Worm (Caenorhabditis elegans): ENCODE data around the gene C40H1.8.

Gene C40H1.8

ce11 chrIII:9326528-9326927, 12.0 kb downstream of the C40H1.8 start:
- TF ChIP-seq mec-3 (tag; optimal IDR thresholded peaks at IDR 0.05; ENCODE audit: borderline replicate concordance) (no peak), elt-2 (tag; optimal IDR thresholded peaks at IDR 0.05) (peak; percentile 85)

- no peak for TF ChIP-seq sox-4 (tag; optimal IDR thresholded peaks at IDR 0.05)
- TF ChIP-seq sox-2 (GFP tag; IDR thresholded peaks at IDR 0.05): no peak
- no peak for TF ChIP-seq hlh-15 (tag; optimal IDR thresholded peaks at IDR 0.05)
- no peak for TF ChIP-seq ceh-31 (tag; optimal IDR thresholded peaks at IDR 0.05)
- no peak for TF ChIP-seq K02D7.2 (tag; optimal IDR thresholded peaks at IDR 0.05)
- TF ChIP-seq unc-42 (tag; optimal IDR thresholded peaks at IDR 0.05): no peak
- no peak for TF ChIP-seq pqm-1 (tag; optimal IDR thresholded peaks at IDR 0.05)
- no peak for TF ChIP-seq tbx-2 (tag; optimal IDR thresholded peaks at IDR 0.05)
- no peak for TF ChIP-seq elt-4 (tag; optimal IDR thresholded peaks at IDR 0.05)
- TF ChIP-seq ets-4 (tag; optimal IDR thresholded peaks at IDR 0.05): no peak
- no peak for TF ChIP-seq syd-9 (tag; optimal IDR thresholded peaks at IDR 0.05)
- no peak for TF ChIP-seq elt-2 (tag; optimal IDR thresholded peaks at IDR 0.05)
- no peak for TF ChIP-seq lin-11 (tag; optimal IDR thresholded peaks at IDR 0.05)
- TF ChIP-seq ceh-45 (GFP tag; IDR thresholded peaks at IDR 0.05): no peak
- no peak for TF ChIP-seq ceh-2 (tag; optimal IDR thresholded peaks at IDR 0.05)
- TF ChIP-seq ama-1 (optimal IDR thresholded peaks at IDR 0.05): no peak
- no peak for TF ChIP-seq hlh-13 (GFP tag; optimal IDR thresholded peaks at IDR 0.05)
- no peak for TF ChIP-seq hlh-8 (tag; optimal IDR thresholded peaks at IDR 0.05)
- no peak for TF ChIP-seq ceh-48 (tag; optimal IDR thresholded peaks at IDR 0.05)
These were observed 13.4 kb downstream of the C40H1.8 start for ce11 chrIII:9327910-9328309.

ce11 chrIII:9328732-9329131, 14.2 kb downstream of the C40H1.8 start:
- TF ChIP-seq ceh-45 (GFP tag; IDR thresholded peaks at IDR 0.05) (no peak), ama-1 (optimal IDR thresholded peaks at IDR 0.05) (no peak), ceh-24 (tag; optimal IDR thresholded peaks at IDR 0.05) (no peak), unc-55 (GFP tag; optimal IDR thresholded peaks at IDR 0.05) (peak; percentile 96), ceh-34 (tag; optimal IDR thresholded peaks at IDR 0.05) (no peak), nhr-232 (tag; optimal IDR thresholded peaks at IDR 0.05) (no peak), ceh-19 (GFP tag; optimal IDR thresholded peaks at IDR 0.05) (no peak), ceh-18 (tag; optimal IDR thresholded peaks at IDR 0.05) (peak; percentile 23), pha-2 (tag; optimal IDR thresholded peaks at IDR 0.05) (no peak), mec-3 (tag; optimal IDR thresholded peaks at IDR 0.05; ENCODE audit: borderline replicate concordance) (no peak), npax-4 (tag; optimal IDR thresholded peaks at IDR 0.05) (no peak)

ce11 chrIII:9329266-9329665, 14.7 kb downstream of the C40H1.8 start, which contains the start of gene C40H1.3:
Gene C40H1.3, minus strand, starts transcription at chrIII:9329366.
- TF ChIP-seq fkh-10 (GFP tag; optimal IDR thresholded peaks at IDR 0.05): no peak
- no peak for TF ChIP-seq Y22D7AL.16 (tag; optimal IDR thresholded peaks at IDR 0.05)
- TF ChIP-seq tbx-2 (tag; optimal IDR thresholded peaks at IDR 0.05): no peak
- no peak for TF ChIP-seq odd-2 (tag; optimal IDR thresholded peaks at IDR 0.05)
- TF ChIP-seq mec-3 (tag; optimal IDR thresholded peaks at IDR 0.05; ENCODE audit: borderline replicate concordance): no peak
- no peak for TF ChIP-seq ceh-14 (tag; optimal IDR thresholded peaks at IDR 0.05)
- no peak for TF ChIP-seq hlh-8 (tag; optimal IDR thresholded peaks at IDR 0.05)
- TF ChIP-seq K02D7.2 (tag; optimal IDR thresholded peaks at IDR 0.05): no peak
- no peak for TF ChIP-seq ceh-18 (tag; optimal IDR thresholded peaks at IDR 0.05)
- TF ChIP-seq eyg-1 (tag; optimal IDR thresholded peaks at IDR 0.05): no peak
- TF ChIP-seq elt-4 (tag; optimal IDR thresholded peaks at IDR 0.05): no peak
- no peak for TF ChIP-seq ceh-48 (tag; optimal IDR thresholded peaks at IDR 0.05)

ce11 chrIII:9329790-9330366, 15.4 kb downstream of the C40H1.8 start, which contains the start of gene ttr-5:
Gene ttr-5, plus strand, starts transcription at chrIII:9330316.
- TF ChIP-seq ceh-6 (GFP tag; optimal IDR thresholded peaks at IDR 0.05): no peak
- no peak for TF ChIP-seq hlh-13 (GFP tag; optimal IDR thresholded peaks at IDR 0.05)
- TF ChIP-seq pax-1 (tag; optimal IDR thresholded peaks at IDR 0.05): no peak
- TF ChIP-seq tbx-7 (tag; optimal IDR thresholded peaks at IDR 0.05): no peak
- no peak for TF ChIP-seq hlh-6 (tag; optimal IDR thresholded peaks at IDR 0.05)
- TF ChIP-seq rnt-1 (tag; optimal IDR thresholded peaks at IDR 0.05): no peak
- TF ChIP-seq fax-1 (tag; optimal IDR thresholded peaks at IDR 0.05): no peak
- TF ChIP-seq nfya-1 (tag; optimal IDR thresholded peaks at IDR 0.05): no peak
- TF ChIP-seq npax-4 (tag; optimal IDR thresholded peaks at IDR 0.05): no peak
- TF ChIP-seq unc-55 (GFP tag; optimal IDR thresholded peaks at IDR 0.05): no peak
- no peak for TF ChIP-seq ceh-18 (tag; optimal IDR thresholded peaks at IDR 0.05)
- TF ChIP-seq nhr-11 (tag; optimal IDR thresholded peaks at IDR 0.05): no peak
- no peak for TF ChIP-seq elt-2 (tag; optimal IDR thresholded peaks at IDR 0.05)
- TF ChIP-seq dmd-4 (tag; optimal IDR thresholded peaks at IDR 0.05; ENCODE audit: borderline replicate concordance): no peak
- TF ChIP-seq ztf-16 (tag; optimal IDR thresholded peaks at IDR 0.05): no peak
- no peak for TF ChIP-seq ceh-9 (tag; optimal IDR thresholded peaks at IDR 0.05)

Measured in whole organism, late embryonic.